Fruit fly (Drosophila melanogaster) whole organism, wandering third instar larva: ENCODE measurements around the gene CG13716.

ENCODE experiments used
- CG32264 ChIP-seq: fragments of 200-800 bp; sonication (Bioruptor generic); optimal IDR thresholded peaks from 2 replicates; lab custom pipeline; 2016; ENCODE audit warnings: missing biosample characterization, missing genetic modification characterization
- CG9705 ChIP-seq: fragments of 200-800 bp; sonication (Bioruptor generic); optimal IDR thresholded peaks from 2 replicates; lab custom pipeline; 2018; ENCODE audit warnings: missing biosample characterization, mild to moderate bottlenecking, missing genetic modification characterization
- CrebA ChIP-seq: fragments of 200-800 bp; sonication (Bioruptor generic); optimal IDR thresholded peaks from 2 replicates; lab custom pipeline; 2016; ENCODE audit warnings: missing biosample characterization, mild to moderate bottlenecking, missing genetic modification characterization, borderline replicate concordance
- Dfd ChIP-seq: fragments of >200 bp; optimal IDR thresholded peaks from 2 replicates; lab custom pipeline; 2017; ENCODE audit warnings: missing biosample characterization, missing genetic modification characterization
- Dif ChIP-seq: fragments of 200-275, 200-300 bp; sonication (Bioruptor generic); optimal IDR thresholded peaks from 2 replicates; lab custom pipeline; 2018; ENCODE audit warnings: missing biosample characterization, missing genetic modification characterization; ENCODE audit not compliant: partially characterized antibody
- HLH106 ChIP-seq: fragments of 200-800 bp; optimal IDR thresholded peaks from 3 replicates; lab custom pipeline; 2019; ENCODE audit warnings: missing biosample characterization, mild to moderate bottlenecking, missing genetic modification characterization, moderate library complexity
- Hr78 ChIP-seq: fragments of >200 bp; optimal IDR thresholded peaks from 2 replicates; lab custom pipeline; 2017; ENCODE audit warnings: missing biosample characterization, missing genetic modification characterization
- Hr83 ChIP-seq: fragments of 200-300 bp; sonication (Bioruptor generic); optimal IDR thresholded peaks from 2 replicates; lab custom pipeline; 2016; ENCODE audit warnings: missing biosample characterization, mild to moderate bottlenecking, missing genetic modification characterization, moderate library complexity; ENCODE audit not compliant: poor library complexity, severe bottlenecking
- N ChIP-seq: fragments of >200 bp; optimal IDR thresholded peaks from 2 replicates; lab custom pipeline; 2018; ENCODE audit warnings: missing biosample characterization, missing external identifiers, missing genetic modification characterization
- OdsH ChIP-seq: fragments of 200-800 bp; sonication (Bioruptor generic); optimal IDR thresholded peaks from 2 replicates; lab custom pipeline; 2016; ENCODE audit warnings: missing biosample characterization, mild to moderate bottlenecking, missing genetic modification characterization
- Rel ChIP-seq, 2 experiments: fragments of 200-800 bp; sonication (Bioruptor generic) in 1 of 2; optimal IDR thresholded peaks; 2 replicates in 1 of 2; 3 replicates in 1 of 2; lab custom pipeline; 2016 to 2019; ENCODE audit warnings: mild to moderate bottlenecking in 2 of 2, missing biosample characterization in 2 of 2, missing genetic modification characterization in 2 of 2, moderate library complexity in 1 of 2
- Sp1 ChIP-seq: fragments of 200-800 bp; sonication (Bioruptor generic); optimal IDR thresholded peaks from 3 replicates; lab custom pipeline; 2019; ENCODE audit warnings: missing biosample characterization, mild to moderate bottlenecking, missing genetic modification characterization, moderate library complexity
- Vsx2 ChIP-seq: fragments of 200-300, 225-300 bp; sonication (Bioruptor generic); optimal IDR thresholded peaks from 2 replicates; lab custom pipeline; 2018; ENCODE audit warnings: missing biosample characterization, missing genetic modification characterization; ENCODE audit not compliant: partially characterized antibody
- br ChIP-seq: fragments of 200-800 bp; sonication (Bioruptor generic); optimal IDR thresholded peaks from 2 replicates; lab custom pipeline; 2016; ENCODE audit warnings: missing biosample characterization, missing genetic modification characterization
- brk ChIP-seq: fragments of 200-800 bp; sonication (Bioruptor generic); optimal IDR thresholded peaks from 2 replicates; lab custom pipeline; 2016; ENCODE audit warnings: missing biosample characterization, mild to moderate bottlenecking, missing genetic modification characterization
- dl ChIP-seq, 2 experiments: fragments of 175-275, 200-275 bp in 1 of 2; fragments of 200-275 bp in 1 of 2; sonication (Bioruptor generic); optimal IDR thresholded peaks; lab custom pipeline; 2018; ENCODE audit warnings: mild to moderate bottlenecking in 2 of 2, missing biosample characterization in 2 of 2, missing genetic modification characterization in 2 of 2, moderate library complexity in 2 of 2; ENCODE audit not compliant: partially characterized antibody in 2 of 2, insufficient read depth in 1 of 2
- dmrt93B ChIP-seq: fragments of 200-800 bp; sonication (Bioruptor generic); optimal IDR thresholded peaks from 2 replicates; lab custom pipeline; 2018; ENCODE audit warnings: missing biosample characterization, mild to moderate bottlenecking, missing genetic modification characterization
- dsf ChIP-seq: sonication (Bioruptor generic); optimal IDR thresholded peaks from 2 replicates; lab custom pipeline; 2016; ENCODE audit warnings: missing biosample characterization, missing genetic modification characterization, borderline replicate concordance
- foxo ChIP-seq, 2 experiments: fragments of 200-800 bp; sonication (Bioruptor generic); optimal IDR thresholded peaks; 2 replicates in 1 of 2; 3 replicates in 1 of 2; lab custom pipeline; 2016 to 2017; ENCODE audit warnings: missing biosample characterization in 2 of 2, missing genetic modification characterization in 2 of 2
- fru ChIP-seq: fragments of 200-800 bp; sonication (Bioruptor generic); optimal IDR thresholded peaks from 3 replicates; lab custom pipeline; 2016; ENCODE audit warnings: missing biosample characterization, mild to moderate bottlenecking, missing genetic modification characterization
- h ChIP-seq: fragments of 200-800 bp; sonication (Bioruptor generic); optimal IDR thresholded peaks from 3 replicates; lab custom pipeline; 2016; ENCODE audit warnings: missing biosample characterization, mild to moderate bottlenecking, missing genetic modification characterization
- psq ChIP-seq: fragments of 200-800 bp; sonication (Bioruptor generic); optimal IDR thresholded peaks from 3 replicates; lab custom pipeline; 2017; ENCODE audit warnings: missing biosample characterization, mild to moderate bottlenecking, missing genetic modification characterization, moderate library complexity
- rgr ChIP-seq: fragments of 200-800 bp; sonication (Bioruptor generic); optimal IDR thresholded peaks from 3 replicates; lab custom pipeline; 2016; ENCODE audit warnings: missing biosample characterization, mild to moderate bottlenecking, missing genetic modification characterization
- sv ChIP-seq: fragments of 200-800 bp; sonication (Bioruptor generic); optimal IDR thresholded peaks from 3 replicates; lab custom pipeline; 2016; ENCODE audit warnings: missing biosample characterization, missing genetic modification characterization
- tai ChIP-seq: sonication (Bioruptor generic); optimal IDR thresholded peaks from 2 replicates; lab custom pipeline; 2016; ENCODE audit warnings: missing biosample characterization, missing genetic modification characterization
- usp ChIP-seq: fragments of >200 bp; optimal IDR thresholded peaks from 2 replicates; lab custom pipeline; 2017; ENCODE audit warnings: missing biosample characterization, missing genetic modification characterization
- woc ChIP-seq: sonication (Bioruptor generic); optimal IDR thresholded peaks from 2 replicates; lab custom pipeline; 2016; ENCODE audit warnings: missing biosample characterization, mild to moderate bottlenecking, missing genetic modification characterization

CG13716 gene

DNA sequence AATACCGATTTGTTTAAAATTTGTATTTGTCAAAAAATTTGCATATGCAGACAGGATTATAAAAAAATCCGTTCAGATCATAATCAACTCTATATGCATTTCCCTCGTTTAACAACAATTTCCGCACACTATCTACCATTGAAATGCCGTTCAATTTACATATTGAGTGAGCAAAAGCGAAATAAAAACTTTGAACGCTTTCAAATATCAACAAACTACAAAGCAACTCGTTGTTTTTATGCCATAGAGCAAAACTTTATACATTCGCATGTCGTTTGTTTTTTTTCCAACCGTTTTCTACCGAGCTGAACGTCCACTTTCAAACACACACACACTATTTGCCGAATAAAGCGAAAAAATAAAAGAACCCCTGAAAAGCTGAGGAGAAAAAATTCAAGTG is 13.4 kb upstream of the CG13716 start, which contains the start of gene TTLL1B:
Gene TTLL1B (plus strand): TSS at position 301 of the 400 bp plus-strand sequence.
- TF ChIP-seq woc (GFP tag; lab: Kevin White, UChicago) (no peak), CG32264 (GFP tag; lab: Kevin White, UChicago) (no peak)

dm6 chr3L:4627012-4627411 is 7.6 kb downstream of the CG13716 start:
- no peak for TF ChIP-seq Hr83 (GFP tag; lab: Kevin White, UChicago)
- no peak for TF ChIP-seq rgr (GFP tag; lab: Kevin White, UChicago)
- peak; percentile 43 for TF ChIP-seq Dif
- no peak for TF ChIP-seq dmrt93B (GFP tag; lab: Kevin White, UChicago)
- TF ChIP-seq Hr78 (GFP tag; lab: Kevin White, UChicago): no peak
- no peak for TF ChIP-seq brk
- TF ChIP-seq dl (GFP tag; optimal IDR thresholded peaks at IDR 0.05; lab: Kevin White, UChicago; ENCODE audit: insufficient read depth in 1 of 2, partially characterized antibody in 2 of 2): no peak
- TF ChIP-seq Sp1 (GFP tag; lab: Kevin White, UChicago): no peak
- TF ChIP-seq Rel (GFP tag; optimal IDR thresholded peaks at IDR 0.05; lab: Kevin White, UChicago): no peak
- peak; percentile 9 for TF ChIP-seq Rel (tag; optimal IDR thresholded peaks at IDR 0.05; lab: Kevin White, UChicago)
- no peak for TF ChIP-seq tai
- no peak for TF ChIP-seq foxo (GFP tag; optimal IDR thresholded peaks at IDR 0.05; lab: Kevin White, UChicago)
- TF ChIP-seq, all 38 proteins: peak for 2

DNA sequence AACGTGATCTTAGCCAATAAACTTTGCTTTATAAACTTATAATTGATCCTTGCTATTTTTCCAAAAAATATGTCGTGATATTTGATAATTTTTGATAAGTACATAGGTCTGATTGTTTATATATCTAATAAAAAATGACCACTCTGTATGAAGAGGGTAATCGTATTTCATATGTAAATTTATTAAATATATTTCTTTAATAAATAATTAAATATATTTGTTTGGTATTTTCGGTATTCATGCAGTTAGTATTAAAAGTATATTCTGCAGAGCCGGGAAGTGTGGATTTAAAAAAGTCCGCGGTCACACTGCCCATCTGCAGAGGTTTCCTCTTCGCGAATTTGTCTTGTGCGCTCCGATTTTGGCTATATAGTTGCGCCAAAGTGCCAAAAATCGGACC is 8.2 kb downstream of the CG13716 start, which contains the start of gene HDAC1:
Gene HDAC1 (plus strand): TSS at position 301 of the 400 bp plus-strand sequence.
- no peak for TF ChIP-seq OdsH
- TF ChIP-seq CrebA: no peak
- TF ChIP-seq dsf (GFP tag; lab: Kevin White, UChicago): no peak
- TF ChIP-seq brk: no peak
- no peak for TF ChIP-seq dmrt93B (GFP tag; lab: Kevin White, UChicago)
- TF ChIP-seq usp (GFP tag; lab: Kevin White, UChicago): no peak
- no peak for TF ChIP-seq Rel (GFP tag; optimal IDR thresholded peaks at IDR 0.05; lab: Kevin White, UChicago)
- TF ChIP-seq Rel (tag; optimal IDR thresholded peaks at IDR 0.05; lab: Kevin White, UChicago): no peak
- no peak for TF ChIP-seq CG9705 (GFP tag; lab: Kevin White, UChicago)
- no peak for TF ChIP-seq psq (GFP tag; lab: Kevin White, UChicago)
- TF ChIP-seq dl (GFP tag; optimal IDR thresholded peaks at IDR 0.05; lab: Kevin White, UChicago; ENCODE audit: insufficient read depth in 1 of 2, partially characterized antibody in 2 of 2): no peak
- TF ChIP-seq CG32264 (GFP tag; lab: Kevin White, UChicago): no peak

DNA sequence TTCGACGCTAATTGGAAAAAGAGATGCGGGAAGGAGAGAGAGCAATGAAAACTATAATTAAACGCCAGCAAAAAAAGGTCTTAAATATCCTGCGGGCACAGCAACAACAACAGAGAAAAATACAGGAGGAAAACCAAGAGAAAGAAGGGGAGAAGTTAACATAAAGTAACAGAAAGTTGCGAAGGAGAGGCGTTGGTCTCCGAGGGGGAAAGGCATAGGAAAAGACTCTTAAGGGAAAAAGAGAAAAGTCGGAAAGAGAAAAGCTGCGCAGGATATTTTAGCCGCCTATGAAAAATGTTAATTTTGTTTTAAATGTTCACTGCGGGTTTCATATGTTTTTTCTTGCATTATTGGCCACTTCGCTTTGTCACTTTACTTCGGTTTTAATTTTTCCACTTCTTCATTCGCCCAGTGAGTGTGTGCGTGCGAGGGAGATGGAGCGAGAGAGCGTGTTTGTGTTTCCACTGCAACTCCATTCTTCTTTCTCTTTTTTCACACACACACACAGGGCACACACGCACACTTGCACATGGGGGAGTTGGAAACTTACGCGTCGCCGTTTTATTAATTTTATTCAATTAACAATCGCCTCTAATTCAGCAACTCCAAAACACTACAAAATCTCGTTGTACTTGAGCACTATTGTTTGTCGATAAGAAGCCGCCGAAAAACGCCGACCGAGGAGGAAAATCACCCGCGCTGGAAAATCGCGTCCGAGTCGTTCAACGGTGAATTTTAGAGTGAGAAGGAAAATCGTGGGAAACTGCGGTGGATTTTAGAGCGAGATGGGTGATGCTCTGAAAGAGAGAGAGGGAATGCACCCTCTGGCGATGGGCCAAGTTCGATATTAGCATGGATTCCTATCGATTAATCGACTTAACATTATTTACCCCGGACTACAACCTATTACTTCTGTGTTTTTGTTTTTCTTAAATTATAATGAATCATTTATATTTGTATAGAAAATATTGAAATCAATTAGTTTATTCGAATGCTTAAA is 8.9 kb downstream of the CG13716 start, which contains the start of gene Src64B:
Gene Src64B (minus strand): TSS at position 810 of the 1,000 bp plus-strand sequence.
- TF ChIP-seq woc (GFP tag; lab: Kevin White, UChicago): peak; percentile 14
- no peak for TF ChIP-seq tai
- peak in 1 of 2 experiments; percentile 4 for TF ChIP-seq foxo (GFP tag; optimal IDR thresholded peaks at IDR 0.05; lab: Kevin White, UChicago)
- peak; percentile 75 for TF ChIP-seq fru (GFP tag; lab: Kevin White, UChicago)
- TF ChIP-seq N (GFP tag; lab: Kevin White, UChicago): peak; percentile 8
- TF ChIP-seq Rel (GFP tag; optimal IDR thresholded peaks at IDR 0.05; lab: Kevin White, UChicago): no peak
- TF ChIP-seq Rel (tag; optimal IDR thresholded peaks at IDR 0.05; lab: Kevin White, UChicago): peak; percentile 97
- peak; percentile 16 for TF ChIP-seq h
- TF ChIP-seq Vsx2 (GFP tag; lab: Kevin White, UChicago): no peak
- TF ChIP-seq br (GFP tag; lab: Kevin White, UChicago): peak; percentile 36
- TF ChIP-seq psq (GFP tag; lab: Kevin White, UChicago): peak; percentile 95
- TF ChIP-seq Dif: no peak
- peak; percentile 37 for TF ChIP-seq Sp1 (GFP tag; lab: Kevin White, UChicago)
- peak; percentile 50 for TF ChIP-seq brk
- peak; percentile 26 for TF ChIP-seq Dfd
- TF ChIP-seq CrebA: no peak
- TF ChIP-seq sv: peak; percentile 27
- TF ChIP-seq rgr (GFP tag; lab: Kevin White, UChicago): peak; percentile 43
- no peak for TF ChIP-seq CG32264 (GFP tag; lab: Kevin White, UChicago)
- peak; percentile 15 for TF ChIP-seq HLH106 (tag; lab: Kevin White, UChicago)
- TF ChIP-seq CG9705 (GFP tag; lab: Kevin White, UChicago): no peak
